Worm (Caenorhabditis elegans) whole organism, L4/young adult: ENCODE results near the gene T26E4.9.

Experiments used
- W03F9.2 ChIP-seq: fragments of 150-350 bp; optimal IDR thresholded peaks from 2 replicates; lab custom pipeline; 2014; ENCODE audit warnings: missing biosample characterization, missing genetic modification characterization
- dao-5 ChIP-seq: sonication (generic microtip); optimal IDR thresholded peaks from 2 replicates; lab custom pipeline; 2016; ENCODE audit warnings: missing genotype, missing genetic modification characterization, moderate library complexity, missing compliant biosample characterization
- him-1 ChIP-seq: sonication (generic microtip); optimal IDR thresholded peaks from 2 replicates; lab custom pipeline; 2016; ENCODE audit warnings: missing genotype, missing genetic modification reagents, missing genetic modification characterization, missing compliant biosample characterization

DNA sequence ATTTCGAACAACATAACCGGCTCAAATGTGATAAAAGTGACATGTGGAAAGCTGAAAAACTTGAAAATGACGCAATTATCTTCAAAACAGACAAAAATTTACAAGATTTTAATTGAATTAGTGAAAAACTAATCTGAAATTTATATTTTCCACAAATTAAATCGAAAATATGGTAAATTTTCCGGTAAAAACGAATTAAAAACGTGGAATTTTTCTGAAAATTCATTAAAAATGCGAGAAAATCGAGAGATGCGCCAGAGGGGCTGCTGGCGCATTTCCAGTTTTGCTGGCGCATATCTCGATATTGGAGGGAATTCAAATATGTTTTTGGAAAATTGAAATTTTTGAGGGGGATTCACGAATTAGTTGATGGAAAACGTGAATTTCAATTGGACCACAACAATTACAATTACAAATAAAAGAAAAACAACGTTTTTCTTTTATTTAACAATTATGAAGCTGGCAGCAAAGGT is 36.4 kb downstream of the T26E4.9 start, which contains the start of the genes haf-3 and F57A10.2:
- TF ChIP-seq him-1 (tag; lab: Kevin White, UChicago): peak; percentile 47
- TF ChIP-seq dao-5: no peak
- TF ChIP-seq W03F9.2 (tag; lab: Kevin White, UChicago): peak; percentile 95
